Worm (Caenorhabditis elegans): ENCODE data around the gene E02A10.4.

E02A10.4 gene

DNA sequence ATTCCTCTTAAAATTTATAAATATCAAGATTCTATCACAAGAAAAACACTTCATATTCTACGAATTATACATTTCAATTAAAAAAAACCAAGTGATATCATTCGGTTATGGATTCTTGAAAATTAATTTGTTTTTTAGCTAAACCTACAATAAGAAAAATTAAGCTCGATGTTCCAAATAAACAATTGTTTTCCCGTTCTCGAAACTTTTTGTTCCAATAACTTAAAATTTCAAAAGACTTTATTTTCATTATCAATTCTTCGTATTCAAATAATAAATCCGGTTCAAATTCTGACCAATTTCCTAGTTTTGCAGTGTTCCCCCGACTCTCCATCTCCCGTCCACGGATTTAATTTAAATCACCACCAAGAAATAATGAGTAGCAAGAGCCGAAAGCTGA, 11.5 kb upstream of the E02A10.4 start, which contains the start of gene E02A10.3:
TSS of gene E02A10.3 (plus strand) at position 301 of the 400 bp plus-strand sequence.
- no peak for TF ChIP-seq unc-62 (GFP tag; optimal IDR thresholded peaks at IDR 0.05)

DNA sequence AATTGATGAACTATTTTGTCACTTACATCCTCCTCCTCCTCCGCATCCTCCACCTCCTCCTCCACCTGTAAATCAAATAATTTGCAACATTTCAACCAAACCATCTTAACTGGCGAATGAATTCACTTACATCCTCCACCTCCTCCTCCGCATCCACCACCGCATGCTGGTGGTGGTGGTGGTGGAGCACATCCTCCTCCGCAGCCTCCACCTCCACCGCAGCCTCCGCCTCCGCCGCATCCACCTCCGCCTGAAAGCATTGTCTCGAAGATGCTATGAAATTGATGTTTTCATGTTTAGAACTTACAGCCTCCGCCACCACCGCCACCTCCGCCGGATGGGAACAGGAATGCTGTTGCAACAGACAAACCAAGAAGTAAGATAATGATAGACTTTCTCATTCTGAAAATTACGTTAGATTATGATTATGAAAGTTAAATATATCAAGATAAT, 8.8 kb upstream of the E02A10.4 start, which contains the start of gene grl-23:
TSS of gene grl-23 (minus strand) at position 403 of the 453 bp plus-strand sequence.
- no peak for TF ChIP-seq unc-62 (GFP tag; optimal IDR thresholded peaks at IDR 0.05)

DNA sequence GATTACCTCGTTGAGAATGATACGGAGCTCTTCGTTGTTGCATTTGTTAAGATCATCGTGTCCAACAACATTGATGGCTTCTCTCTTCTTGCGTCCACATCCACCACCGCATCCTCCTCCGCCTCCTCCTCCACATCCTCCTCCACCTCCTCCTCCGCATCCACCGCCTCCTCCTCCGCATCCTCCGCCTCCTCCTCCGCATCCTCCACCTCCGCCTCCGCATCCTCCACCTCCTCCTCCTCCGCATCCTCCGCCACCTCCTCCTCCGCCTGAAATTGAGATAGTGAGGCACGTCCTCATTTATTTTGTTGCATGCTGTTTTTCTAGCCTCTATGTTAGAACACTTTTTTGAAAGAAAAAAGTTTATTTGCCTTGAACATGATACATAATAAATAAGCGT, 8.1 kb upstream of the E02A10.4 start:
- no peak for TF ChIP-seq unc-62 (GFP tag; optimal IDR thresholded peaks at IDR 0.05)

DNA sequence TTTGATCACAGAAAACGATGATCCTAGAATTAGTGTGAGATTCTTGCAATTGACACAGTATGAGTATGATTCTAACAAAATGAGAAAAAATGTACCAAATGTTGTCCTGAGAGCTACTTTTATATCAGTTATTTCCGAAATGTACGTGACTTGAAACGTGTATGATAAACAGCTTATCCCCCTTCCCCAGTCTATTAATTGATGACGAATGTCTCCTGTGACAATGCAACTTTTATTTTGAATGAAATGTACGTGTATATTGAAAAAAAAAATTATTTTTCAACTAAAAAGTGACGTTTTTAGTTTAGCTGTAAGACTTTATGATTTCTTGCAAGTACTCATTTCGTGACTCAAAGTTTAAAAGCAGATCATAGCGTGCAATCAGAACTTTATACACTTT, 2.5 kb upstream of the E02A10.4 start:
- no peak for TF ChIP-seq unc-62 (GFP tag; optimal IDR thresholded peaks at IDR 0.05)

DNA sequence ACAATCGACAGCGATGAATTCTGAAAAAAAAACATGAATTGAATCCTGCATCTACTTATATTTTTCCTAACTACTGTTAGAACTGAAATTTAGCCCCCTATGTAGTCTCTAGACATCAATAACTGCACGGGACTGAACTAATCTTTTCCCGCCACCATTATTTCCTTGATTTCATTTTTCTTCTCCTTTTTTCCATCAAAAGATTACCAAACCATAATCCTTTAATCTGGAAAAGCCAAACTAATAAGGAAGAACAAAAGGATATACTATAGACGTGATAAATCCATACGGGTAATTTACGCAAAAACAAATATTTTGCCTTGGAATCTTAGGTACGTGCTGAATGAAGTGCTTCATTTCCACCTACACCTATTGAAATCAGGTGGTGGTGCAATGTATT, 438 bp downstream of the E02A10.4 start:
- no peak for TF ChIP-seq unc-62 (GFP tag; optimal IDR thresholded peaks at IDR 0.05)

DNA sequence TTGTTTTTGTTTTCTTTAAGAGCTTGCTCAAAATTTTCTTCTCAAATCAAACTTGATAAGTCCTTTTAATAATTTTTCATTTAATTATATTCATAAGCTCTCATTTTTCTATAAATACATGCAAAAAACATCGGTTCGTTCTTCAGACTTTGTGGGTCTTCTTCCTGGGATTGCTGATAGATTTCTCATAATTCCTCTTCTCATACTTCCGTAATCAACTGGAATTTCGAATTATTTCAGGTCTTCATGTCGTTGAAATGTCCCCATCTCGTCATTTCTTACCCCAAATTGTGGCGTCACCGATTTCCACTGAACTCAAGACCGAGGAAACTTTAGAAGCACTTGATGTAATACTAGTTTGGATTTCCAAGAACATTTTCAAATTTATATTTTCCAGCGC, 2.8 kb downstream of the E02A10.4 start:
- TF ChIP-seq unc-62 (GFP tag; optimal IDR thresholded peaks at IDR 0.05), result no peak

DNA sequence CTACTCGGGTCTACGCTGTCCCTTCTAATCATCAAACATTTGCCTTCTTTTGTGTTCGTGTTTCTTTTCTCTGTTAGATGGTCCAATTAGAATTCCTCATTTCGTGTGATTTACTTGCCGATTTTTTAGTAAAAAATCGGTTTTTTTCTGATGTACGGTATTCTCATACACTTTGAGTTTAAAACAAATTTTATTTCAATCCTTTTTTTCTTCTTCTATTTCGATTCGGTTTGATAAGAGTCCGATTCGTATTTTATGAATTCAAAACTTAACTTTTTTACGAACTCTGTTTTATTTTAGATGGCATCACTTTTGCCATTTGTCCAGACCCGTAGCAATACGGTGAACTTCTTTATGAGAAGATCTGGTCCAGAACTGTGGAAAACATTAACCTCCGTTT, 4.6 kb downstream of the E02A10.4 start, which contains the start of gene mrps-5:
TSS of gene mrps-5 (plus strand) at position 301 of the 400 bp plus-strand sequence.
- TF ChIP-seq unc-62 (GFP tag; optimal IDR thresholded peaks at IDR 0.05), result no peak

DNA sequence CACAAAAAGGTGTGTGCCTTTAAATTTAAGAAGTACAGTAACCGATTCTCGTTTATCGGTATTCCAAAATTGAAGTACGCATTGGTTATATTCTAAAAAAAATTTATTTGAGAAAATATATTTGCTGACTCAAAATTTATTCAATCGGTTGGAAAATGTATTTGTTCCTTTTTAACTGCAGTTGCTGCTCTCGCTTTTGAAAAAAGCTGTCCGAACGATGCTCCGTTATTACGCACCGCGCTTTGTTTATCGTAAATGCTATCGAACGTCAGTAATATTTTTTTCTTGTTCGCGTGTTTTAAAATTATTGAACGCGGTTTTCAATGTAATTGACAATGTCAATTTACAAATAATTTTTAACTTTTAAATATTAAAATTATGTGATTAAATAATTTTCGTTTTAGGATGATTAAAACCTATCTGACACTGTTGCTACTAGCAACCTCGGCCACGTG, 7.4 kb downstream of the E02A10.4 start, which contains the start of gene sel-1:
TSS of gene sel-1 (plus strand) at position 405 of the 455 bp plus-strand sequence.
- no peak for TF ChIP-seq unc-62 (GFP tag; optimal IDR thresholded peaks at IDR 0.05)

DNA sequence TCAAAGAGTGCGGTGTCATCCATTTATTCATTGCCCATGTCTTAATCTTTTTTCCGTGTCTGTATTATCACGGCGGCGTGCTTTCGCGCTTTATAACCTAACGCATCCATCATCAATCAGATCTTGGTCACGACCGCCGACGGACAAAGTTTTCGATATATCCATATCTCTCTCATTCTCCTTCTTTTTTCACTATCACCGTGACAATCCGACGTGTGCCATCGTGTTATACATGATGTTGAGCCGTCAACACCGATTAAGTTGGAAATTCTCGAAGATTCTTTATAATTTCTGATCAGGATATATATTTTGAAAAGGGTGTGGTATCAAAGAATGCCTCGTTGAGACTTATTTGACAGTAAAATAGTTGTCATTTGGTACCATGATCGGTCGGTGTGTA, 10.8 kb downstream of the E02A10.4 start:
- no peak for TF ChIP-seq unc-62 (GFP tag; optimal IDR thresholded peaks at IDR 0.05)

DNA sequence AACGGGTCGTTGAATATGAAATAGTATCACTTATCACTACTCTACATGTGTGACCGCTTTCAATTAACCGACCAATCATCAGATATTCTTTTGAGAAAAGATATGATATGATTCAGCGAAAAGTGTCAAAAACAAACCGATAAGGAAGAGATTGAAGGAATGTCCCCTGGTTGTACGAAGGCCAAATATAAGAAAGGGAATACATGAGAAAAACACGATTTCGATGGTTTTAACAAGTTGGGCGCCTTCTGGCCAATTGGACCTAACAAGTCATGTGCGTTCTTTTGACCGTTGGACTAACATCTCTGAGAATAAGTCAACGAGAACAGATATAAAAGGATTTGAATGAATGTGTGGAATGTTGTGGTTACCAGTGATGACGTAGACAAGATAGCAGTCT, 11.9 kb downstream of the E02A10.4 start:
- TF ChIP-seq unc-62 (GFP tag; optimal IDR thresholded peaks at IDR 0.05), result no peak

DNA sequence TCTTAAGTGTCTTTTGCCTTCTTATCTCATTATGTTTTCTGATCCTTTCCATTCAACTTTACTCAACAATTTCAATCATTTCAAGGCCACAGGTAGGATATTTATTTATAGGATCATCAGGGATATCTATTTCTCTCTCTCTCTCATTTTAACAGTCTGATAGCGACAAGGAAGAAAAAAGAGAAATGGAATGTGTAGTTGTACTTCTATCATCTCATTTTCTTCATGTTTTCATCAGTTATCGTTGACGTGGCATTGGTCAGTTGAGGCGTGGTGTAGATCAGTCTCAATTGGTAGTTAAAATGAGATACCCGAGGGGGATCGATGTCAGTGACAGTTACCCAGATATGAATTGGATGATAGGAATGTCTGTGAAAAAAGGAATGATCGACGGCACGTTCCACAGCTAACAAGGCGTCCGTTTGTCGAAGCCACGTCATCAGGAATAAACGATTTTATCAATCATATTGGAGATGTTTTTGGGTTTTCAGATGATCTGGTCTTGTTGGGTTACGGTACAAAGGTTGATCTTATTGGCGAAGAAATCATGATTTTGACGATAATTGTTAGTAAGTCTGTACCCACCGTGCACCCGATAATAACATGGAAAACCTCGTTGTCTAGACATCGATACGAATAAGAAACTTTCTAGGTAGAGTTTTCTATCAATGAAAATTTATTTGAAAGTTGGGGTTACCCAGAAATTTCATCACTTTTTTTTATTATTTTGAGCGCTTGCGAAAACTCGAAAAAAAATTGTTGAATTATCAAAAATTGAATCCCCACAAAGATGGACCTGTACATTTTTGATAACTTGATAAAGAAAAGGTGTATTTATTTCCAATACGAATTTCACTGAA, 13.3 kb downstream of the E02A10.4 start:
- no peak for TF ChIP-seq unc-62 (GFP tag; optimal IDR thresholded peaks at IDR 0.05)

DNA sequence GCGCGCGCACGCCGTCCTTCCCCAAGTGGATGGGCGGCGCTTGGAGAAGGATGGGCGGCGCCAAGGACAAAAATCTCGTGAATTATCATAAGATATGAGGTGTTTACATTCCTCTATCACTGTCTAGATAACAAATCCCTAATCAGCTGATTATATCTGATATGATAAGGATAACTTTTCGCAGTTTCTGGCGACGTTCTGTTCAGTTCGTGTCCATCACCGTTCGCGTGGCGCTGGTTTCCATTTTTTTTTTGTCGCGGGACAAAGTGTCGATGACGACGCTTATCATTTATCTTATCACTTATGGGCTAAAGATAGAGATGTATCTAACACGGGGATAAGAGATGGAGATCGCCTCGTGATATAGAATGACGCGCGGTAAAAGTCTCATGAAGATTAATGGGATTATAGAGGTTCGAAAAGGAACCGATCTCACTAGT, 14.4 kb downstream of the E02A10.4 start:
- no peak for TF ChIP-seq unc-62 (GFP tag; optimal IDR thresholded peaks at IDR 0.05)

DNA sequence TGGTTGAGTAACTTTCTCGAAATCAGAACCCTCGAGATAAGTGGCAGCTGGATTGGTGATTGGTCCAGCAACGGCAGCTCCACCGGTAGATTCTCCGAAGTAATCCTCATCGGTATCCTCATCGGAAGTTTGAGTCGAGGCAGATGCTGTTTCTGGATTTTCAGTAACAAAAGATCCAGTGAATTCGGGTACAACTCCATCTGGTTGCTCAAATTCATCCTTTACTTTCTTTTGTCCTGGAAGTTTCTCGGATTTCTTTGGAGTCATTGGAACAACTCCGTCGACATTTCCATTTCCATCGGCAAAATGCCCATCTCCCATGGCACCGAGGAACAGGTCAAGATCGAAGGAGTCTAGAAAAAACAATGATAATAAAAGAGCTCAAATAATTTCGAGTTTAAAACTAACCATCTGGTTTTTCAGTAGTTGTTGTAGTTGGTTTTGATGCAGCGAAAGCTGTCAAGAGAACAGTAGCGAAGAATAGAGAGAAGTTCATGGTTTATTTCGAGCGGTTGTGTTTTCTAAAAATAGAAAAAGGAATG, 15.0 kb downstream of the E02A10.4 start, which contains the start of gene F45D3.4:
TSS of gene F45D3.4 (minus strand) at position 521 of the 542 bp plus-strand sequence.
- TF ChIP-seq unc-62 (GFP tag; optimal IDR thresholded peaks at IDR 0.05), result no peak

DNA sequence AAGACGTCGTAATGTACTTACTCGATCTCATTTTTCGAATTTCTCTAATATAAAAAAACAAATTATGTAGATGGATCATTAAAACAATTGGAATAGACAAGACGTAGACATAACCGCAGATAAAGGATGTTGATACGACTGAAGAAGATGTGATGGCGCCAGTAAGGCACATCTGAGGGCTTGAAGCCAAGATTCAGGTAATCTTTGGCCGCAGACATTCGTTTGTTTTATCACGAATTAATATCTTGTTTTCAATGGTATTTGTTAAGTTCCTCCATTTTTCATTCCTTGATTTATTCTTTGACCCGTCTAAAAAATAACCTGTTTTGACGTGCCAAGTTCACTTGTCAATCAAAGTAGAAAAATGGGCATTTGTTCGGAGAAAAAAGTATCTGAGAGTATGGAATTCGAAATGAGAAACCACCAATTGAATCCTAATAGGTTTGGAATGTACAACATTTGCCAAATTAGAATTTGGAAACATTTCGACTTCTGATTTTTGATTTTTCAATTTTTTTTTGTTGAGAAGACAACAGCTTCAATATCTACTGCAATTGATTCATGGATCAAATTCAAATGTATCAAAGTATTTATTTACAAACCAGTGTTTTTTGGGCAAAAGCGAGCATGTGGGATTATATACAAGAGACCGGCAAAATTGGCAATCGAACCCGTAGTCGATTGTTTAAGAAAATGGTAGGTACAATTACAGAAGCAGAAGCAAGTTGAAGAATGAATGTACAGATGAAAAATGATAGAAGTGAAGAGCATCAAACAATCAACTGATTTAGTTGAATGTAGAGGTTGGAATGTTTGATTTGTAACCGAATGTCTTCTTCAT, 15.9 kb downstream of the E02A10.4 start:
- TF ChIP-seq unc-62 (GFP tag; optimal IDR thresholded peaks at IDR 0.05), result no peak

DNA sequence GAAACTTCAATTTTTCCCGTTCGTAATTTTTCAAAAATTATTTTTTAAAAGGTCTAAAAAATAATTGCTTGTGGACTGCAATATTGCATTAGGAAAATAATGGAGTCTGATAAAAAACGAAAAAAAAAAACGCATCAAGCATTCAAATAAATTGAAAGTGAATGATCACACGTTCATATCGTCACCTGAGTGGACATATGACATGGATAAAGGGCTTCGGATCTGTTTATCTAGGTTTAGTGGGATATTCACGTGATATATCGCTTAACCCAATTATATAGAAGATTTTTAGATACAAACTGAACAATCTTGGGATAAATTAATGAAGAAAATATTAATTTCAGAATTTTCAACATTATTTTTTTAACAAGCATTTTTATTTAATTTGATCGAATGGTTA, 17.0 kb downstream of the E02A10.4 start:
- no peak for TF ChIP-seq unc-62 (GFP tag; optimal IDR thresholded peaks at IDR 0.05)
